Fruit fly (Drosophila melanogaster): ENCODE results near the gene CycH.

Gene CycH

DNA sequence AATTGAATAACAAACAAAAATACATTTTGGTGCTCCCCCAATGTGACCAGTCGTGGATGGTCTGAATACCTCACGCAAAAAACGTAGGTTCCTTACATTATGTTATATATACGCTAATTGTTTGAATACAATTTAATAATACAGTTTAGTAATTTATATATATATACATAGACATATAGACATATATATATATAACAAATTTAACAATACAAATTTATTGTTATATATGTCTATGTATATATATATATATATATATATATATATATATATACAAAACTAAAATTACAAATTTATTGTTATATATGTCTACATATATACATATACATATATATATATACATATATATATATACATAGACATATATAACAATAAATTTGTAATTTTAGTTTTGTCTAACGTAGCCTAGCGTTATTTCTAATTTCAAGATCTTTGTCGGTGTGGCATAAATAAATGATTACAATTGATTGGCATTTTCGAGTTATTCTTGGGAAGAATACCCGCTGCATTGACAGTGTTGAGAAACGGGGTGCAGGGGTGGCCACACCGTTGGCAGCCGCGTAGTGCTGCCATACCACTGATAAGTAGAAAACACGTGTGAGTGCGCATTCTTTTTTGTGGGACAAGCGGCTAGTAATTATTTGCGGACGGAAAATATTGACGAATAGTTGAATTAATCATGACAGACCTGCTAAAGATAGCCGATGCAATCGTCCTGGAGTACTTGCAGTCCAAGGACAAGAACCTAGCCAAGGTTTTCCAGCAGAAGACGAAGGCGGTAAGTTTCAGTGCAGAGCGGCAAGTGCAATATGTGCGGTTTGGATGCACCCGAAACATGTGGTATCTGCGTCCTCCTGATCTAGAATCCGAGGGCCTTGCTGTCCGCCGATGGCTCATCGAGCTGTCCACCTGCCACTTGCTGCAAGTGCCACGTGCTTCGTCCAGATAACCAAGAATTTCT lies 10.7 kb downstream of the CycH start, which contains the start of the genes CG7148 and Nopp140 (continued):
- 0 out of 2 replicates have a peak, but pooled peaks have one; percentile 37 for TF ChIP-seq CG14014 (GFP tag; IDR thresholded peaks at IDR 0.05)
- TF ChIP-seq amos (GFP tag; IDR thresholded peaks at IDR 0.05; ENCODE audit: partially characterized antibody) = peak; percentile 34; the same call in 1 of the 2 replicates
- TF ChIP-seq CG4424 (GFP tag; optimal IDR thresholded peaks at IDR 0.05) = peak; percentile 52
- TF ChIP-seq CG10209 (GFP tag; optimal IDR thresholded peaks at IDR 0.05) = peak; percentile 63
- peak; percentile 100 for TF ChIP-seq dm (GFP tag; optimal IDR thresholded peaks at IDR 0.05)
- TF ChIP-seq Atf6 (GFP tag; IDR thresholded peaks at IDR 0.05) = peak; percentile 52; the same call in 1 of the 2 replicates
- peak; percentile 20 for TF ChIP-seq CG10979 (tag; optimal IDR thresholded peaks at IDR 0.05)
- no peak for TF ChIP-seq jigr1 (GFP tag; IDR thresholded peaks at IDR 0.05)
- TF ChIP-seq slp2 (GFP tag; optimal IDR thresholded peaks at IDR 0.05) = peak; percentile 10
- TF ChIP-seq Pdp1 (GFP tag; optimal IDR thresholded peaks at IDR 0.05) = peak; percentile 38 to 62
- peak; percentile 79 for TF ChIP-seq CG11456 (GFP tag; IDR thresholded peaks at IDR 0.05)
- TF ChIP-seq CG17912 (GFP tag; optimal IDR thresholded peaks at IDR 0.05) = peak; percentile 78
- TF ChIP-seq Bdp1 (GFP tag; optimal IDR thresholded peaks at IDR 0.05) = peak; percentile 50
- TF ChIP-seq Lpt (GFP tag; optimal IDR thresholded peaks at IDR 0.05) = no peak
- TF ChIP-seq Sry-δ (GFP tag; optimal IDR thresholded peaks at IDR 0.05) = peak; percentile 51
- TF ChIP-seq Oaz (GFP tag; IDR thresholded peaks at IDR 0.05) = no peak
- peak; percentile 100 for TF ChIP-seq wek (GFP tag; optimal IDR thresholded peaks at IDR 0.05)
- peak; percentile 69 for TF ChIP-seq CG5245 (GFP tag; optimal IDR thresholded peaks at IDR 0.05)
- TF ChIP-seq vfl (GFP tag; optimal IDR thresholded peaks at IDR 0.05) = peak; percentile 59
- TF ChIP-seq CG32772 (GFP tag; IDR thresholded peaks at IDR 0.05) = peak; percentile 24; the same call in 1 of the 2 replicates
- TF ChIP-seq CG10267 (tag; optimal IDR thresholded peaks at IDR 0.05) = peak; percentile 96
- no peak for TF ChIP-seq Stat92E (GFP tag; optimal IDR thresholded peaks at IDR 0.05)
- peak; percentile 39 for TF ChIP-seq CG18619 (GFP tag; optimal IDR thresholded peaks at IDR 0.05)
- TF ChIP-seq Eip74EF (GFP tag; optimal IDR thresholded peaks at IDR 0.05) = no peak
- peak; percentile 91 for TF ChIP-seq CG34422 (GFP tag; IDR thresholded peaks at IDR 0.05)
- no peak for TF ChIP-seq Deaf1 (tag; optimal IDR thresholded peaks at IDR 0.05)
- no peak for TF ChIP-seq CG3726 (GFP tag; IDR thresholded peaks at IDR 0.05)
- TF ChIP-seq corto (GFP tag; optimal IDR thresholded peaks at IDR 0.05) = no peak
- peak; percentile 39 for TF ChIP-seq CG2875 (GFP tag; optimal IDR thresholded peaks at IDR 0.05)
- TF ChIP-seq CG16863 (GFP tag; optimal IDR thresholded peaks at IDR 0.05) = no peak
- peak; percentile 38 for TF ChIP-seq ewg (GFP tag; optimal IDR thresholded peaks at IDR 0.05)
- TF ChIP-seq B-H2 (GFP tag; optimal IDR thresholded peaks at IDR 0.05) = peak; percentile 89
- no peak for TF ChIP-seq yki (optimal IDR thresholded peaks at IDR 0.05)
- no peak for TF ChIP-seq aop (GFP tag; IDR thresholded peaks at IDR 0.05)
- peak; percentile 66; the same call in 1 of the 2 replicates for TF ChIP-seq lmd (GFP tag; IDR thresholded peaks at IDR 0.05)
- peak; percentile 52 for TF ChIP-seq CG11085 (GFP tag; IDR thresholded peaks at IDR 0.05)
- no peak for TF ChIP-seq cad (GFP tag; optimal IDR thresholded peaks at IDR 0.05)
- no peak for TF ChIP-seq CG12299 (tag; optimal IDR thresholded peaks at IDR 0.05)
- peak; percentile 47; the same call in 1 of the 2 replicates for TF ChIP-seq Ptx1 (GFP tag; IDR thresholded peaks at IDR 0.05)
- peak; percentile 49 for TF ChIP-seq CG9727 (GFP tag; optimal IDR thresholded peaks at IDR 0.05)
- peak; percentile 76 for TF ChIP-seq HmgD (GFP tag; optimal IDR thresholded peaks at IDR 0.05)
- TF ChIP-seq CG15601 (tag; optimal IDR thresholded peaks at IDR 0.05) = peak; percentile 27
- TF ChIP-seq usp (GFP tag; optimal IDR thresholded peaks at IDR 0.05) = no peak
- peak; percentile 71 for TF ChIP-seq CG17359 (tag; optimal IDR thresholded peaks at IDR 0.05)
- TF ChIP-seq Doc3 (GFP tag; IDR thresholded peaks at IDR 0.05; ENCODE audit: partially characterized antibody) = no peak
- TF ChIP-seq CG30431 (GFP tag; optimal IDR thresholded peaks at IDR 0.05) = peak; percentile 34
- TF ChIP-seq trem (tag; optimal IDR thresholded peaks at IDR 0.05) = peak; percentile 81
- TF ChIP-seq YL-1 (GFP tag; optimal IDR thresholded peaks at IDR 0.05) = peak; percentile 93

All from whole organism, embryonic.